Fruit fly (Drosophila melanogaster): ENCODE data around the gene CG3430.
A peak's percentile ranks its signal among the peaks of the same experiment; 100 is the strongest.

The CG3430 gene

DNA sequence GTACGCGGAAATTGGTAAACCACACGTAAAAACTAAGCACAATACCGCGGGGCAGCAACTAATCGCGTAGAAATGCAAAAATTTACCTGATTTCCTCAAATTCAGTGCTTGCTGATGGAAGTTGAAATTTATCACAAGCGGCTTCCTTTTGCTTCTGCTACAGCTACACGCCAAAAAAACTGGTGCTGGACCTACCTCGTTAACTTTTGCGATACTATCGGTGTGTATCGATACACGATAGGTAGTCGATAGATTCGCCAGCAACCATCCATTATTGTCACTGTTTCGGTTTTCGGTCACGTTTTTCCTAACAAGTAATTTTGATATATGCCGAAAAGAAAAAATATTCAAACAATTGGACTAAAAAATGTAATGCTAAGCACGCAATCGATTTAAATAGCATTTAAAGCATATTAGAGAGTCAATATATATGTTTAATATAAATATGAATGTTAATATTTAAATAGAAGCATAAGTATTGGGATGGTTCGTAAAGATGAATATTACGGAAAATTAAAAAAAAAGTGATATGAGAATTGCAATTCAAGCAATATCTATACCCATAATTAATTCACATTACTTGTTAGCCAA is 10.7 kb downstream of the CG3430 start, which contains the start of gene Sumo (continued):
- TF ChIP-seq CG14860 (GFP tag; IDR thresholded peaks at IDR 0.05; ENCODE audit: partially characterized antibody) (peak; percentile 99), cwo (GFP tag; optimal IDR thresholded peaks at IDR 0.05) (no peak), aop (GFP tag; IDR thresholded peaks at IDR 0.05) (no peak), al (GFP tag; IDR thresholded peaks at IDR 0.05) (no peak), CG4424 (GFP tag; optimal IDR thresholded peaks at IDR 0.05) (peak; percentile 20), Bdp1 (GFP tag; optimal IDR thresholded peaks at IDR 0.05) (no peak), CG12391 (tag; optimal IDR thresholded peaks at IDR 0.05) (peak; percentile 35), CG8924 (tag; optimal IDR thresholded peaks at IDR 0.05) (no peak), Ets65A (GFP tag) (no peak), CG1832 (GFP tag; optimal IDR thresholded peaks at IDR 0.05) (no peak), Med (GFP tag) (peak; percentile 82), zfh2 (GFP tag; optimal IDR thresholded peaks at IDR 0.05) (no peak), Hey (tag; optimal IDR thresholded peaks at IDR 0.05) (no peak), CG12299 (tag; optimal IDR thresholded peaks at IDR 0.05) (no peak), CG7839 (tag; optimal IDR thresholded peaks at IDR 0.05) (peak; percentile 13), CG12744 (GFP tag; optimal IDR thresholded peaks at IDR 0.05) (no peak), CG6791 (GFP tag; IDR thresholded peaks at IDR 0.05; ENCODE audit: partially characterized antibody) (peak; percentile 100), Six4 (GFP tag; optimal IDR thresholded peaks at IDR 0.05) (no peak), CG8089 (GFP tag; optimal IDR thresholded peaks at IDR 0.05) (no peak), tll (GFP tag; optimal IDR thresholded peaks at IDR 0.05) (no peak), gce (GFP tag; IDR thresholded peaks at IDR 0.05) (no peak), lbe (GFP tag; optimal IDR thresholded peaks at IDR 0.05) (no peak), CG1233 (GFP tag; optimal IDR thresholded peaks at IDR 0.05) (no peak), Neu2 (GFP tag; optimal IDR thresholded peaks at IDR 0.05; ENCODE audit: borderline replicate concordance) (no peak), Deaf1 (tag; optimal IDR thresholded peaks at IDR 0.05) (no peak), vfl (GFP tag; optimal IDR thresholded peaks at IDR 0.05) (no peak), CG10654 (GFP tag; optimal IDR thresholded peaks at IDR 0.05) (no peak), Fer2 (tag; optimal IDR thresholded peaks at IDR 0.05) (no peak), YL-1 (GFP tag; optimal IDR thresholded peaks at IDR 0.05) (peak; percentile 9), ham (GFP tag; IDR thresholded peaks at IDR 0.05) (no peak), E2f1 (GFP tag; IDR thresholded peaks at IDR 0.05) (0 out of 2 replicates have a peak, but pooled peaks have one; percentile 13), CG3163 (GFP tag; optimal IDR thresholded peaks at IDR 0.05) (no peak), cad (GFP tag; optimal IDR thresholded peaks at IDR 0.05) (no peak), gsb (GFP tag; IDR thresholded peaks at IDR 0.05) (peak; percentile 5; the same call in 1 of the 2 replicates), TFAM (GFP tag; optimal IDR thresholded peaks at IDR 0.05) (no peak), jing (GFP tag; optimal IDR thresholded peaks at IDR 0.05) (no peak), Dref (GFP tag; IDR thresholded peaks at IDR 0.05) (peak; percentile 93), cas (GFP tag; IDR thresholded peaks at IDR 0.05) (peak; percentile 9; the same call in 1 of the 2 replicates), amos (GFP tag; IDR thresholded peaks at IDR 0.05; ENCODE audit: partially characterized antibody) (peak; percentile 100), CG31224 (GFP tag; IDR thresholded peaks at IDR 0.05) (no peak), br (optimal IDR thresholded peaks at IDR 0.05) (no peak), E2f2 (GFP tag; IDR thresholded peaks at IDR 0.05) (no peak), hbn (GFP tag; IDR thresholded peaks at IDR 0.05; ENCODE audit: partially characterized antibody) (peak; percentile 96), dpn (GFP tag; optimal IDR thresholded peaks at IDR 0.05) (no peak), fd102C (GFP tag; optimal IDR thresholded peaks at IDR 0.05) (no peak), CG8765 (GFP tag; IDR thresholded peaks at IDR 0.05) (peak; percentile 25; the same call in 1 of the 2 replicates), CG9215 (GFP tag; IDR thresholded peaks at IDR 0.05) (no peak; the same call in 1 of the 2 replicates), chinmo (GFP tag; IDR thresholded peaks at IDR 0.05; ENCODE audit: partially characterized antibody) (peak; percentile 98), CTCF (GFP tag; optimal IDR thresholded peaks at IDR 0.05) (no peak), CG4360 (GFP tag; IDR thresholded peaks at IDR 0.05) (no peak), CG10147 (GFP tag; optimal IDR thresholded peaks at IDR 0.05) (peak; percentile 42)

All from whole organism, embryonic.